Fruit fly (Drosophila melanogaster) whole organism: ENCODE data around the gene brv1.
"Not testable (repeated sequence)": the region's sequence is repeated elsewhere in the genome, so short reads cannot be mapped to it uniquely, and the experiment has no call there.

Experiments
- CG8478 ChIP-seq: fragments of >200 bp; optimal IDR thresholded peaks from 2 replicates; lab custom pipeline; 2018; ENCODE audit warnings: inconsistent platforms
- Dll ChIP-seq: fragments of >200 bp; optimal IDR thresholded peaks from 2 replicates; lab custom pipeline; 2017
- EcR ChIP-seq, 2 experiments: fragments of >200 bp; optimal IDR thresholded peaks; 2 replicates each; lab custom pipeline; 2017; ENCODE audit warnings: missing biosample characterization in 2 of 2, missing genetic modification characterization in 2 of 2, missing genetic modification reagents in 2 of 2
- pan ChIP-seq: fragments of >200 bp; optimal IDR thresholded peaks from 2 replicates; lab custom pipeline; 2017
- psq ChIP-seq: fragments of >200 bp; optimal IDR thresholded peaks from 2 replicates; lab custom pipeline; 2017
- usp ChIP-seq: fragments of >200 bp; optimal IDR thresholded peaks from 2 replicates; lab custom pipeline; 2017; ENCODE audit warnings: missing biosample characterization, missing genetic modification characterization, mixed read lengths

Gene brv1

dm6 chr3L:19503770-19504169 lies 17.5 kb upstream of the brv1 start, which contains the start of gene CG9452:
Gene CG9452 (minus strand): TSS chr3L:19503870.
- TF ChIP-seq EcR (GFP tag; optimal IDR thresholded peaks at IDR 0.05; lab: Kevin White, UChicago) (no peak), pan (lab: Kevin White, UChicago) (no peak), Dll (lab: Kevin White, UChicago) (no peak)

- TF ChIP-seq Dll (lab: Kevin White, UChicago) (no peak), EcR (GFP tag; optimal IDR thresholded peaks at IDR 0.05; lab: Kevin White, UChicago) (no peak), psq (no peak), usp (GFP tag; lab: Kevin White, UChicago) (no peak), pan (lab: Kevin White, UChicago) (no peak), CG8478 (no peak)
Observed at dm6 chr3L:19500698-19501097, 14.4 kb upstream of the brv1 start, which contains the start of gene CG9451. Gene CG9451 (minus strand): TSS chr3L:19500798.

- TF ChIP-seq Dll (lab: Kevin White, UChicago) (no peak), psq (no peak), CG8478 (no peak), EcR (GFP tag; optimal IDR thresholded peaks at IDR 0.05; lab: Kevin White, UChicago) (no peak), usp (GFP tag; lab: Kevin White, UChicago) (no peak), pan (lab: Kevin White, UChicago) (no peak)
Observed at dm6 chr3L:19499334-19499733, 13.0 kb upstream of the brv1 start.

- TF ChIP-seq CG8478, result no peak
- no peak for TF ChIP-seq pan (lab: Kevin White, UChicago)
- TF ChIP-seq Dll (lab: Kevin White, UChicago), result no peak
- no peak for TF ChIP-seq psq
- no peak for TF ChIP-seq EcR (GFP tag; optimal IDR thresholded peaks at IDR 0.05; lab: Kevin White, UChicago)
- no peak for TF ChIP-seq usp (GFP tag; lab: Kevin White, UChicago)
Observed at dm6 chr3L:19497623-19498022, 11.3 kb upstream of the brv1 start, which contains the start of gene CG9449. Gene CG9449 (minus strand): TSS chr3L:19497723.

dm6 chr3L:19497135-19497534 lies 10.8 kb upstream of the brv1 start:
- TF ChIP-seq psq (no peak), usp (GFP tag; lab: Kevin White, UChicago) (no peak), EcR (GFP tag; optimal IDR thresholded peaks at IDR 0.05; lab: Kevin White, UChicago) (no peak), CG8478 (no peak), Dll (lab: Kevin White, UChicago) (no peak), pan (lab: Kevin White, UChicago) (no peak)

- no peak for TF ChIP-seq pan (lab: Kevin White, UChicago)
- TF ChIP-seq EcR (GFP tag; optimal IDR thresholded peaks at IDR 0.05; lab: Kevin White, UChicago), result no peak
- no peak for TF ChIP-seq psq
- TF ChIP-seq CG8478, result no peak
- TF ChIP-seq usp (GFP tag; lab: Kevin White, UChicago), result no peak
- no peak for TF ChIP-seq Dll (lab: Kevin White, UChicago)
Observed at dm6 chr3L:19496600-19496999, 10.3 kb upstream of the brv1 start.

dm6 chr3L:19495991-19496588 lies 9.8 kb upstream of the brv1 start:
- no peak for TF ChIP-seq CG8478
- TF ChIP-seq EcR (GFP tag; optimal IDR thresholded peaks at IDR 0.05; lab: Kevin White, UChicago), result no peak
- no peak for TF ChIP-seq usp (GFP tag; lab: Kevin White, UChicago)
- TF ChIP-seq Dll (lab: Kevin White, UChicago), result no peak
- no peak for TF ChIP-seq psq
- no peak for TF ChIP-seq pan (lab: Kevin White, UChicago)

- TF ChIP-seq EcR (GFP tag; optimal IDR thresholded peaks at IDR 0.05; lab: Kevin White, UChicago) (no peak), psq (no peak), Dll (lab: Kevin White, UChicago) (no peak), CG8478 (no peak), usp (GFP tag; lab: Kevin White, UChicago) (no peak), pan (lab: Kevin White, UChicago) (no peak)
Observed at dm6 chr3L:19494954-19495353, 8.7 kb upstream of the brv1 start.

- not testable (repeated sequence) for TF ChIP-seq psq; EcR (GFP tag; optimal IDR thresholded peaks at IDR 0.05; lab: Kevin White, UChicago); Dll (lab: Kevin White, UChicago)
Observed at dm6 chr3L:19487260-19487659, 962 bp upstream of the brv1 start, which contains the start of gene CG32212. Gene CG32212 (plus strand): TSS chr3L:19487560.

dm6 chr3L:19483007-19483406 lies 3.3 kb downstream of the brv1 start:
- no peak for TF ChIP-seq usp (GFP tag; lab: Kevin White, UChicago)
- no peak for TF ChIP-seq pan (lab: Kevin White, UChicago)
- TF ChIP-seq CG8478, result no peak
- no peak for TF ChIP-seq Dll (lab: Kevin White, UChicago)

- TF ChIP-seq Dll (lab: Kevin White, UChicago) (no peak), psq (no peak), usp (GFP tag; lab: Kevin White, UChicago) (no peak), EcR (GFP tag; optimal IDR thresholded peaks at IDR 0.05; lab: Kevin White, UChicago) (no peak), CG8478 (no peak), pan (lab: Kevin White, UChicago) (no peak)
Observed at dm6 chr3L:19482014-19482413, 4.3 kb downstream of the brv1 start.

dm6 chr3L:19481209-19481608 lies 5.1 kb downstream of the brv1 start:
- TF ChIP-seq psq, result no peak
- TF ChIP-seq usp (GFP tag; lab: Kevin White, UChicago), result no peak
- TF ChIP-seq CG8478, result no peak
- TF ChIP-seq Dll (lab: Kevin White, UChicago), result no peak
- no peak for TF ChIP-seq pan (lab: Kevin White, UChicago)
- TF ChIP-seq EcR (GFP tag; optimal IDR thresholded peaks at IDR 0.05; lab: Kevin White, UChicago), result no peak

- TF ChIP-seq Dll (lab: Kevin White, UChicago); psq; usp (GFP tag; lab: Kevin White, UChicago): not testable (repeated sequence)
Observed at dm6 chr3L:19475478-19475877, 10.8 kb downstream of the brv1 start, which contains the start of the genes CG18294 and CG32213. Gene CG18294 (minus strand): TSS chr3L:19475578. Gene CG32213 (plus strand): TSS chr3L:19475839.
